Fruit fly (Drosophila melanogaster): ENCODE results near the gene Vps15.

Gene Vps15

DNA sequence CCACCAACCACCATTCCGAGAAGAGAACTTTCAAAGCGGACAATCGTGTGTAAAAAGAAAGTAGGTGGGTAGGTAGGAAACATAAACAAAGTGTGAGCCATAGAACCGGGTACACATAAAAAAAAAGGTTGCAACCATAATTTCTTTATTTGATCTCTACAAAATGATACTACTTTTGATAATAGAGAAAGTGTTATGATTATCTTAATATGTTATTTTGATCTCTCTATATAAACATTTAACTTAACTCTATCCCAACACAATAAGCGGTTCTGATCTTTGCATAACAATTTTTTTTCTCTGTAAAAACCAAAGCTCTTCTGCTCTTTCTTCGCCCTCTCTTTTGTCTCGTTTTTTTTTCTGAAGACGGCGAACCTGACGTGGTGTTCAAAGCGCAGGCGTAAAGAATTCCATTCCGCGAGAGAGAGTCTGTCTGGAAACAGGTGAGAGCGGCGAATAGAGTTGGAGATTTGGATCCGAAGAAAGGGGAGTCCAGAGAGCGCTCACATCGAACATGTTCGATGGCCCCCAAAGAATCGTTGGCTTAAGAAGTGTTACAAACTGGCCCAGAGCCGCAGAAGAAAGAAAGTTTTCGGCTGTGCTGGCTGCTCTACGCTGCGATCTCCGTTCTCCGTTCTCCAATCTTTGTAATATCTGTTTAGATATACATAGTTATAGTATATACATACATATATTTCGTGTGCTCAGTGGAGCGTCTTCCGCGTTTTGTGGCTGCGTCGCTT lies 1.4 kb upstream of the Vps15 start:
- TF ChIP-seq CG7556 (GFP tag; optimal IDR thresholded peaks at IDR 0.05) (peak; percentile 62), CG17568 (GFP tag; optimal IDR thresholded peaks at IDR 0.05) (peak; percentile 25), fd96Cb (tag; optimal IDR thresholded peaks at IDR 0.05) (peak; percentile 69), ham (GFP tag; IDR thresholded peaks at IDR 0.05) (no peak), CG11504 (tag; optimal IDR thresholded peaks at IDR 0.05) (peak; percentile 76), pfk (GFP tag; optimal IDR thresholded peaks at IDR 0.05) (no peak), sug (tag; optimal IDR thresholded peaks at IDR 0.05) (no peak), Hr3 (GFP tag; optimal IDR thresholded peaks at IDR 0.05) (peak; percentile 55), CG5180 (GFP tag; optimal IDR thresholded peaks at IDR 0.05) (peak; percentile 96), CG12942 (GFP tag; optimal IDR thresholded peaks at IDR 0.05) (no peak), CG15696 (tag; optimal IDR thresholded peaks at IDR 0.05) (peak; percentile 13), Blimp-1 (GFP tag; optimal IDR thresholded peaks at IDR 0.05) (peak; percentile 84), CG10274 (GFP tag; optimal IDR thresholded peaks at IDR 0.05) (no peak), Bteb2 (GFP tag; optimal IDR thresholded peaks at IDR 0.05) (peak; percentile 28), CG2116 (GFP tag; optimal IDR thresholded peaks at IDR 0.05) (no peak), CG12219 (GFP tag; optimal IDR thresholded peaks at IDR 0.05) (peak; percentile 67), Atf3 (GFP tag; optimal IDR thresholded peaks at IDR 0.05) (peak; percentile 6), fd64A (GFP tag; optimal IDR thresholded peaks at IDR 0.05) (peak; percentile 27), CG15601 (tag; optimal IDR thresholded peaks at IDR 0.05) (peak; percentile 85), CG2202 (tag; optimal IDR thresholded peaks at IDR 0.05) (peak; percentile 71), CG7987 (GFP tag; optimal IDR thresholded peaks at IDR 0.05) (no peak), NC2β (GFP tag; optimal IDR thresholded peaks at IDR 0.05) (peak; percentile 62), B-H2 (GFP tag; optimal IDR thresholded peaks at IDR 0.05) (no peak), sqz (GFP tag; optimal IDR thresholded peaks at IDR 0.05) (peak; percentile 96), CG14667 (GFP tag; IDR thresholded peaks at IDR 0.05) (no peak), CG14050 (GFP tag; IDR thresholded peaks at IDR 0.05) (no peak), disco-r (GFP tag; optimal IDR thresholded peaks at IDR 0.05) (no peak), otp (GFP tag; IDR thresholded peaks at IDR 0.05) (no peak), cad (GFP tag; optimal IDR thresholded peaks at IDR 0.05) (no peak), CG30431 (GFP tag; optimal IDR thresholded peaks at IDR 0.05) (no peak), cas (GFP tag; IDR thresholded peaks at IDR 0.05) (no peak), ap (GFP tag; IDR thresholded peaks at IDR 0.05) (no peak), CG30020 (tag; optimal IDR thresholded peaks at IDR 0.05) (peak; percentile 17), Atf6 (GFP tag; IDR thresholded peaks at IDR 0.05) (peak; percentile 53; the same call in 1 of the 2 replicates), luna (GFP tag; optimal IDR thresholded peaks at IDR 0.05) (no peak), C15 (GFP tag; IDR thresholded peaks at IDR 0.05) (no peak), her (GFP tag; optimal IDR thresholded peaks at IDR 0.05) (no peak), esg (GFP tag; conservative IDR thresholded peaks at IDR 0.05) (peak; percentile 52; the same call in 1 of the 2 replicates), inv (GFP tag; IDR thresholded peaks at IDR 0.05; ENCODE audit: partially characterized antibody) (no peak), nerfin-1 (tag; optimal IDR thresholded peaks at IDR 0.05) (peak; percentile 80), Sin3A (optimal IDR thresholded peaks at IDR 0.05) (no peak), Ada2b (GFP tag; IDR thresholded peaks at IDR 0.05) (peak; percentile 52; the same call in 1 of the 2 replicates), CG33213 (GFP tag; optimal IDR thresholded peaks at IDR 0.05) (no peak), CTCF (GFP tag; optimal IDR thresholded peaks at IDR 0.05) (peak; percentile 11), Lim3 (GFP tag; IDR thresholded peaks at IDR 0.05) (no peak), sc (optimal IDR thresholded peaks at IDR 0.05) (no peak), sc (GFP tag; optimal IDR thresholded peaks at IDR 0.05) (peak; percentile 58), odd (GFP tag; optimal IDR thresholded peaks at IDR 0.05) (peak; percentile 52), mam (GFP tag; optimal IDR thresholded peaks at IDR 0.05) (peak; percentile 14), scrt (GFP tag; optimal IDR thresholded peaks at IDR 0.05) (no peak), CG3407 (GFP tag; optimal IDR thresholded peaks at IDR 0.05) (peak; percentile 53)

Data from whole organism, embryonic.